Worm (Caenorhabditis elegans) whole organism, young adult: ENCODE measurements around the gene fbxb-71.

Source experiments
- B0019.2 ChIP-seq: fragments of 200-800 bp; sonication (Bioruptor generic); conservative IDR thresholded peaks from 2 replicates; pipeline ENCODE4 v1.3.6; 2022; ENCODE audit warnings: missing genetic modification reagents, missing genetic modification characterization, missing compliant biosample characterization
- F23B12.7 ChIP-seq: sonication (generic microtip); optimal IDR thresholded peaks from 2 replicates; lab custom pipeline; 2017; ENCODE audit warnings: missing genetic modification characterization, mild to moderate bottlenecking, missing compliant biosample characterization, antibody characterized with exemption, moderate library complexity; ENCODE audit not compliant: insufficient read depth
- T26A5.8 ChIP-seq: sonication (generic microtip); optimal IDR thresholded peaks from 2 replicates; lab custom pipeline; 2016; ENCODE audit warnings: missing genetic modification characterization, missing compliant biosample characterization
- ceh-91 ChIP-seq: fragments of 200-800 bp; sonication (Bioruptor generic); IDR thresholded peaks from 2 replicates; pipeline ENCODE4 v1.3.6; 2022; ENCODE audit warnings: missing genetic modification reagents, missing genetic modification characterization, missing compliant biosample characterization
- hlh-12 ChIP-seq: sonication (generic microtip); optimal IDR thresholded peaks from 2 replicates; lab custom pipeline; 2016; ENCODE audit warnings: missing genetic modification characterization, missing compliant biosample characterization
- lin-26 ChIP-seq: fragments of 200-800 bp; sonication (Bioruptor generic); IDR thresholded peaks from 2 replicates; pipeline ENCODE4 v1.3.6; 2022; ENCODE audit warnings: missing genetic modification reagents, missing genetic modification characterization, missing compliant biosample characterization
- lin-54 ChIP-seq: fragments of 200-800 bp; sonication (Bioruptor generic); optimal IDR thresholded peaks from 2 replicates; lab custom pipeline; 2018; ENCODE audit warnings: mild to moderate bottlenecking, missing genetic modification characterization, missing compliant biosample characterization
- mel-28 ChIP-seq: sonication (generic microtip); optimal IDR thresholded peaks from 2 replicates; lab custom pipeline; 2016; ENCODE audit warnings: borderline replicate concordance, mild to moderate bottlenecking, missing genetic modification characterization, missing compliant biosample characterization
- sea-2 ChIP-seq: fragments of 200-800 bp; sonication (Bioruptor generic); IDR thresholded peaks from 2 replicates; pipeline ENCODE4 v1.3.6; 2022; ENCODE audit warnings: missing genetic modification characterization, missing compliant biosample characterization
- snpc-1.1 ChIP-seq: sonication (generic microtip); optimal IDR thresholded peaks from 2 replicates; lab custom pipeline; 2017; ENCODE audit warnings: missing genetic modification characterization, mild to moderate bottlenecking, missing compliant biosample characterization, antibody characterized with exemption, moderate library complexity, missing genotype, missing genetic modification reagents; ENCODE audit not compliant: insufficient read depth
- tbp1 ChIP-seq: fragments of 200-800 bp; sonication (Bioruptor generic); optimal IDR thresholded peaks from 2 replicates; lab custom pipeline; 2018; ENCODE audit warnings: mild to moderate bottlenecking, missing genetic modification characterization, missing compliant biosample characterization
- ztf-18 ChIP-seq: sonication (generic microtip); optimal IDR thresholded peaks from 2 replicates; lab custom pipeline; 2016; ENCODE audit warnings: missing genotype, mild to moderate bottlenecking, missing genetic modification characterization, missing compliant biosample characterization
- ztf-3 ChIP-seq: fragments of 200-800 bp; sonication (Bioruptor generic); optimal IDR thresholded peaks from 2 replicates; lab custom pipeline; 2018; ENCODE audit warnings: mild to moderate bottlenecking, missing genetic modification characterization, missing compliant biosample characterization

ce11 chrX:3244402-3244801, 18.3 kb upstream of the fbxb-71 start:
- TF ChIP-seq lin-26 (no peak), sea-2 (no peak), T26A5.8 (no peak), F23B12.7 (tag; lab: Kevin White, UChicago) (no peak), ztf-3 (GFP tag; lab: Kevin White, UChicago) (no peak), ztf-18 (tag; lab: Kevin White, UChicago) (no peak), snpc-1.1 (tag; lab: Kevin White, UChicago) (no peak), B0019.2 (GFP tag; lab: Robert Waterston, UW) (no peak), tbp1 (GFP tag; lab: Kevin White, UChicago) (no peak), ceh-91 (no peak), mel-28 (tag; lab: Kevin White, UChicago) (no peak), lin-54 (GFP tag; lab: Kevin White, UChicago) (no peak), hlh-12 (no peak)
